Fruit fly (Drosophila melanogaster) whole organism, prepupa: Measurements from ENCODE around the gene Ubc87F.

ENCODE experiments used
- CG10669 ChIP-seq: fragments of 200-800 bp; sonication (Bioruptor generic); optimal IDR thresholded peaks from 3 replicates; lab custom pipeline; 2018; ENCODE audit warnings: missing biosample characterization, mild to moderate bottlenecking, missing genetic modification characterization, moderate library complexity
- CG11902 ChIP-seq: fragments of 200-800 bp; sonication (Bioruptor generic); optimal IDR thresholded peaks from 3 replicates; lab custom pipeline; 2016; ENCODE audit warnings: missing biosample characterization, missing genetic modification characterization
- CG16779 ChIP-seq: fragments of 200-800 bp; sonication (Bioruptor generic); optimal IDR thresholded peaks from 3 replicates; lab custom pipeline; 2017; ENCODE audit warnings: missing biosample characterization, mild to moderate bottlenecking, missing genetic modification characterization
- CG4318 ChIP-seq: fragments of 200-800 bp; sonication (Bioruptor generic); optimal IDR thresholded peaks from 3 replicates; lab custom pipeline; 2017; ENCODE audit warnings: missing biosample characterization, mild to moderate bottlenecking, missing genetic modification characterization
- CG6808 ChIP-seq: fragments of 200-800 bp; sonication (Bioruptor generic); optimal IDR thresholded peaks from 3 replicates; lab custom pipeline; 2017; ENCODE audit warnings: missing biosample characterization, missing genetic modification characterization, mild to moderate bottlenecking, moderate library complexity, missing genetic modification reagents
- CG8119 ChIP-seq: fragments of 200-800 bp; sonication (Bioruptor generic); IDR thresholded peaks from 3 replicates; pipeline ENCODE4 v1.3.6; 2022; ENCODE audit warnings: missing biosample characterization, missing genetic modification characterization
- Eip93F ChIP-seq: fragments of 200-800 bp; sonication (Bioruptor generic); optimal IDR thresholded peaks from 2 replicates; lab custom pipeline; 2016; ENCODE audit warnings: missing biosample characterization, mild to moderate bottlenecking, missing genetic modification characterization
- Sox102F ChIP-seq: fragments of 200-800 bp; sonication (Bioruptor generic); optimal IDR thresholded peaks from 2 replicates; lab custom pipeline; 2016; ENCODE audit warnings: missing biosample characterization, mild to moderate bottlenecking, missing genetic modification characterization
- Sox15 ChIP-seq: fragments of 200-800 bp; sonication (Bioruptor generic); optimal IDR thresholded peaks from 3 replicates; lab custom pipeline; 2016; ENCODE audit warnings: missing biosample characterization, missing genetic modification characterization
- fd85E ChIP-seq: fragments of 200-800 bp; sonication (Bioruptor generic); optimal IDR thresholded peaks from 3 replicates; lab custom pipeline; 2016; ENCODE audit warnings: missing biosample characterization, missing genetic modification characterization
- lz ChIP-seq: fragments of 200-800 bp; sonication (Bioruptor generic); optimal IDR thresholded peaks from 3 replicates; lab custom pipeline; 2016; ENCODE audit warnings: missing biosample characterization, missing genetic modification characterization
- net ChIP-seq: fragments of 200-800 bp; sonication (Bioruptor generic); optimal IDR thresholded peaks from 3 replicates; lab custom pipeline; 2016; ENCODE audit warnings: missing biosample characterization, missing genetic modification characterization
- ss ChIP-seq, 2 experiments: fragments of 200-800 bp; sonication (Bioruptor generic); optimal IDR thresholded peaks; 2 replicates in 1 of 2; 3 replicates in 1 of 2; lab custom pipeline; 2017 to 2018; ENCODE audit warnings: mild to moderate bottlenecking in 2 of 2, missing biosample characterization in 2 of 2, missing genetic modification characterization in 2 of 2, moderate library complexity in 1 of 2
- svp ChIP-seq: fragments of 200-800 bp; sonication (Bioruptor generic); peaks from one replicate; lab custom pipeline; 2016; ENCODE audit warnings: missing biosample characterization, missing genetic modification characterization

DNA sequence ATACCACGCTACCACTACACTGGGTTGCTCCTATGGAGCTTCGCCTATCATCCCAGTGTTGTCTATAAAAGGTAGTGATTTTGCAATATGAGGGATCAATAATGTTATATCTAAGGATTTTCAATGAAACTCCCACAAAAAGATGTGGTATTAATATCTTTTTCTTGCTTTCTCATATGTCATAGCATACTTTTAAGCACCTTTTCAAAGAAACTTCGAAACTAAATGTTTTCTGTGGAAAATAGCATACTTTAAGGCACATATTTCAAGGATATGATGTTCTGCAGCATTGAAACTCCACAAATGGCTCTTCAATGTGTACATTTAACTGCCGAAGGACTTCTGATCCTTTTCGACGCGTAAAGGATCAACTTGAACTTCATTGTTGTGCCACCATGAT, 45.1 kb downstream of the Ubc87F start:
- TF ChIP-seq CG6808 (no peak), CG4318 (no peak), Eip93F (GFP tag; lab: Kevin White, UChicago) (no peak), CG8119 (no peak), CG11902 (GFP tag; lab: Kevin White, UChicago) (no peak), ss (GFP tag; optimal IDR thresholded peaks at IDR 0.05; lab: Kevin White, UChicago) (no peak), lz (GFP tag; lab: Kevin White, UChicago) (no peak), CG16779 (tag; lab: Kevin White, UChicago) (no peak), Sox102F (GFP tag; lab: Kevin White, UChicago) (no peak), net (GFP tag; lab: Kevin White, UChicago) (no peak), fd85E (GFP tag; lab: Kevin White, UChicago) (no peak), CG10669 (GFP tag; lab: Kevin White, UChicago) (no peak), svp (no peak), Sox15 (GFP tag; lab: Kevin White, UChicago) (no peak)
